Worm (Caenorhabditis elegans) whole organism, young adult: ENCODE results near the gene cyp-33C11.

Experiments used
- D2030.7 ChIP-seq: fragments of 200-800 bp; sonication (Bioruptor generic); IDR thresholded peaks from 2 replicates; pipeline ENCODE4 v1.3.6; 2022; ENCODE audit warnings: missing genetic modification reagents, missing genetic modification characterization, missing compliant biosample characterization
- Y53G8AR.9 ChIP-seq: fragments of 200-800 bp; sonication (Bioruptor generic); conservative IDR thresholded peaks from 2 replicates; pipeline ENCODE4 v1.3.6; 2022; ENCODE audit warnings: missing genetic modification reagents, missing genetic modification characterization, missing compliant biosample characterization
- Y95B8A.8 ChIP-seq: fragments of 200-800 bp; sonication (Bioruptor generic); IDR thresholded peaks from 2 replicates; pipeline ENCODE4 v1.3.6; 2022; ENCODE audit warnings: missing genetic modification reagents, missing genetic modification characterization, missing compliant biosample characterization
- him-1 ChIP-seq: sonication (generic microtip); optimal IDR thresholded peaks from 2 replicates; lab custom pipeline; 2016; ENCODE audit warnings: missing genotype, missing genetic modification reagents, missing genetic modification characterization, missing compliant biosample characterization
- nfya-1 ChIP-seq: sonication (generic microtip); optimal IDR thresholded peaks from 2 replicates; lab custom pipeline; 2017; ENCODE audit warnings: antibody characterized with exemption, missing compliant biosample characterization, missing genetic modification characterization, borderline replicate concordance; ENCODE audit not compliant: insufficient read depth
- ztf-22 ChIP-seq: fragments of 200-800 bp; sonication (Bioruptor generic); optimal IDR thresholded peaks from 2 replicates; lab custom pipeline; 2018; ENCODE audit warnings: mild to moderate bottlenecking, missing genetic modification characterization, moderate library complexity, missing compliant biosample characterization

ce11 chrV:702260-702659 lies 10.5 kb downstream of the cyp-33C11 start, which contains the start of gene srbc-37:
- no peak for TF ChIP-seq Y53G8AR.9 (GFP tag; lab: Robert Waterston, UW)
- TF ChIP-seq ztf-22 = no peak
- TF ChIP-seq nfya-1 (tag; lab: Kevin White, UChicago) = no peak
- TF ChIP-seq him-1 = no peak
- TF ChIP-seq Y95B8A.8 = no peak
- TF ChIP-seq D2030.7 (GFP tag; lab: Robert Waterston, UW) = no peak
